Worm (Caenorhabditis elegans) whole organism, young adult: ENCODE data around the gene aat-2.

Experiments
- hlh-12 ChIP-seq: sonication (generic microtip); optimal IDR thresholded peaks from 2 replicates; lab custom pipeline; 2016; ENCODE audit warnings: missing genetic modification characterization, missing compliant biosample characterization
- madf-3 ChIP-seq: fragments of 200-800 bp; sonication (Bioruptor generic); IDR thresholded peaks from 2 replicates; pipeline ENCODE4 v1.3.6; 2022; ENCODE audit warnings: missing genetic modification reagents, missing genetic modification characterization, missing compliant biosample characterization

ce11 chrV:9221566-9221965 is 24.6 kb downstream of the aat-2 start, which contains the start of gene grd-6:
- TF ChIP-seq hlh-12 = no peak
- TF ChIP-seq madf-3 = no peak
